Worm (Caenorhabditis elegans) whole organism, young adult: ENCODE results near the gene ascc-1.

Experiments used
- T26A5.8 ChIP-seq: sonication (generic microtip); optimal IDR thresholded peaks from 2 replicates; lab custom pipeline; 2016; ENCODE audit warnings: missing genetic modification characterization, missing compliant biosample characterization
- madf-3 ChIP-seq: fragments of 200-800 bp; sonication (Bioruptor generic); IDR thresholded peaks from 2 replicates; pipeline ENCODE4 v1.3.6; 2022; ENCODE audit warnings: missing genetic modification reagents, missing genetic modification characterization, missing compliant biosample characterization

DNA sequence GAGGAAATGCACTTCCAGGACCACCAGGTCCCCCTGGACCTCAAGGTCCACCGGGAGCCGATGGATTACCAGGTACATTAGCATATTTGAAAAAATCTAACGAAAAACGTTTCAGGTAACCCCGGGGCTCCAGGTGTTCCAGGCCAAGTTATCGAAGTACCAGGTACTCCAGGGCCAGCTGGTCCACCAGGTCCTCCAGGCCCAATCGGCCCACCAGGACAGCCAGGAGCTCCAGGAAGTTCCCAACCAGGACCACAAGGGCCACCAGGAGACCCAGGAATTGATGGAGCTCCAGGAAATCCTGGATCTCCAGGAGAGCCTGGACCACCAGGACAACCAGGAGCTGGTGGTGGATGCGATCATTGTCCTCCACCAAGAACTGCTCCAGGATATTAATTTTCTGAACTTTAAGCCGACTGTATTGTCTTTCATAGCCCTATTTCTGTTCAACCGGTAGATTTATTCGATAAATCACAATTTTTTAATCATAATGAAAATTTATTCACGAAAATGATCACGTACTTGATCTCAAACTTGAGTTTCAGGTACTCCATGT is 47.9 kb downstream of the ascc-1 start:
- no peak for TF ChIP-seq T26A5.8 (tag; lab: Kevin White, UChicago)
- TF ChIP-seq madf-3 (GFP tag; lab: Robert Waterston, UW) = no peak
